Fruit fly (Drosophila melanogaster): ENCODE data around the gene CG42847.

- TF ChIP-seq CG32121 (GFP tag; IDR thresholded peaks at IDR 0.05) (no peak), rn (GFP tag; IDR thresholded peaks at IDR 0.05) (no peak), CG10348 (GFP tag; IDR thresholded peaks at IDR 0.05) (no peak), EcR (GFP tag; optimal IDR thresholded peaks at IDR 0.05) (no peak), gl (tag; optimal IDR thresholded peaks at IDR 0.05) (no peak), CG13204 (GFP tag; optimal IDR thresholded peaks at IDR 0.05) (no peak), CG14655 (GFP tag; optimal IDR thresholded peaks at IDR 0.05) (no peak), CG15710 (tag; optimal IDR thresholded peaks at IDR 0.05) (no peak)
These were observed 29.8 kb upstream of the CG42847 start, which contains the start of gene CG4438 for dm6 chr2L:9397888-9398287.

All from whole organism, pupa.